Worm (Caenorhabditis elegans): ENCODE results near the gene bath-5.

The bath-5 gene

DNA sequence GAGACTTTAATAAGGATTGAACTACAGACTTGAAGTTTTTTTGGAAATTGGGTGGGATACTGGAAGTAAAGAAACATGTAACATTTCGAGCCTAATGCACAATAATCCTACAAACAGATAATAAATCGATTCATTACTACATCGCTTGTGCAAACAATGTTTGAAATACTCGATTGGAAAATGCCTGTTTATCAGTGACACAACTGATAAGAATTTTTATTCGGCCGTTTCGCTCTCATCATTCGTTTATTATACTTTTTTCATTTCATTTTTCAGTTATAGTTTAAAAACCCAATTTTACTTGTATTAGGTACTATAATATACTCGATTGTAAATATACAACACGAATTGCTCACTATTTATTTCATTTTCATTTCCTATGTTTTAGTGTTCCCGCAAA is 36.0 kb downstream of the bath-5 start (continued):
- TF ChIP-seq fos-1 (tag; optimal IDR thresholded peaks at IDR 0.05) = no peak
- no peak for TF ChIP-seq R02D3.7 (tag; optimal IDR thresholded peaks at IDR 0.05)
- TF ChIP-seq hmg-11 (tag; optimal IDR thresholded peaks at IDR 0.05) = no peak
- TF ChIP-seq jun-1 (tag; optimal IDR thresholded peaks at IDR 0.05) = peak; percentile 8

- TF ChIP-seq hmg-11 (tag; optimal IDR thresholded peaks at IDR 0.05) (no peak), ceh-28 (tag; optimal IDR thresholded peaks at IDR 0.05) (no peak), ceh-82 (tag; optimal IDR thresholded peaks at IDR 0.05) (no peak), fkh-2 (tag; optimal IDR thresholded peaks at IDR 0.05) (no peak), nhr-43 (tag; optimal IDR thresholded peaks at IDR 0.05; ENCODE audit: poor library complexity, severe bottlenecking) (no peak), snpc-4 (tag; optimal IDR thresholded peaks at IDR 0.05) (no peak), eor-1 (tag; optimal IDR thresholded peaks at IDR 0.05) (no peak), ama-1 (optimal IDR thresholded peaks at IDR 0.05) (no peak), ztf-11 (tag; optimal IDR thresholded peaks at IDR 0.05) (no peak)
Observed at ce11 chrII:1993738-1994137, 38.0 kb downstream of the bath-5 start, which contains the start of gene math-21. TSS of gene math-21 (plus strand) at chrII:1994038.

- TF ChIP-seq fos-1 (tag; optimal IDR thresholded peaks at IDR 0.05) = no peak
- no peak for TF ChIP-seq nhr-237 (tag; optimal IDR thresholded peaks at IDR 0.05)
- TF ChIP-seq elt-2 (tag; optimal IDR thresholded peaks at IDR 0.05) = peak; percentile 22
Observed at ce11 chrII:1989010-1989409, 42.7 kb downstream of the bath-5 start, which contains the start of gene math-44. TSS of gene math-44 (plus strand) at chrII:1989310.

DNA sequence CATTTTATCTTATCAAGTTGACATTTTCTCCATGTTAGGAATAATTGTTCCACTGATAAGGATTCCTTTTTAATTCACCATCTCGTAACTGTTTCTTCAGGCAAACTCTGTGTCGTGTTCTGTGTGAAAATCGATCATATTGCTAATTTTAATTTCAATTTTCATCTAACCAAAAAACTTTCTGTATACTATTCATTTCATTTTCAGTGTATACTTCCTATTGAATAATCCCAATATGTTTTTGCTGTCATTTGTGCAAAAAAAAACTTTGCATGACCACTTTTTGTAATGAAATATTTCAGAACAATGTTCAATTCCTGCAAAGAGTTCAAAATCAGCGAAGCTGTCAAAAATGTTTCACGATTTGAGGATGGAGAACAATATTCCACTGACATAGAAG is 44.8 kb downstream of the bath-5 start, which contains the start of gene Y16E11A.4:
TSS of gene Y16E11A.4 (plus strand) at position 301 of the 400 bp plus-strand sequence.
- TF ChIP-seq nhr-25 (tag; optimal IDR thresholded peaks at IDR 0.05) = no peak
- TF ChIP-seq lin-15B (tag; optimal IDR thresholded peaks at IDR 0.05) = no peak
- TF ChIP-seq elt-2 (tag; optimal IDR thresholded peaks at IDR 0.05) = peak; percentile 26
